Fruit fly (Drosophila melanogaster) whole organism: ENCODE measurements around the gene CG32369.

ENCODE experiments used
- CG8478 ChIP-seq: fragments of >200 bp; optimal IDR thresholded peaks from 2 replicates; lab custom pipeline; 2018; ENCODE audit warnings: inconsistent platforms
- EcR ChIP-seq, 2 experiments: fragments of >200 bp; optimal IDR thresholded peaks; 2 replicates each; lab custom pipeline; 2017; ENCODE audit warnings: missing biosample characterization in 2 of 2, missing genetic modification characterization in 2 of 2, missing genetic modification reagents in 2 of 2
- pan ChIP-seq: fragments of >200 bp; optimal IDR thresholded peaks from 2 replicates; lab custom pipeline; 2017

DNA sequence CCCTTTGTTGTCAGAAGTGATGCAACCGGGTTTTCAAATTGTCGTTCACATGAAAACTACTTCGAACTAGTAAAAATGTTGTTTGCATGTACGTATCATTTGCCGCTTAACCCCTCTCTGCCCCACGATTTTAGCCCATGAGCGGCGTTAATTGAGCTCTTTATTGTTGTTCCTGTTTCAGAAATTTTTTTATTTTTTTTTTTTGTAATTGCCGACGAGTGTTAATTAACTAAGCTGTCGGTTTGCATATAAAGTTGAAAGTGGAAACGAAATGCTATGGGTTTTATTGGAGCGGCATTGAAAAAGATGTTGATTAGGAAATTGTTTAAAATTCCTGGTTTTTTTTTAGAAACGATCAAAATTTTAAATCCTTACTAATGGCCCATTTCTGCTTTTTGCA, 28.7 kb upstream of the CG32369 start:
- TF ChIP-seq EcR (GFP tag; optimal IDR thresholded peaks at IDR 0.05; lab: Kevin White, UChicago) = no peak
- TF ChIP-seq pan (lab: Kevin White, UChicago) = no peak
- no peak for TF ChIP-seq CG8478 (lab: Kevin White, UChicago)
